Fruit fly (Drosophila melanogaster) whole organism, embryonic: ENCODE results near the gene defl.

Source experiments
- Abd-B ChIP-seq: fragments of 200-800 bp; sonication (Bioruptor generic); optimal IDR thresholded peaks from 2 replicates; lab custom pipeline; 2018; ENCODE audit warnings: missing biosample characterization, mild to moderate bottlenecking, missing genetic modification characterization, moderate library complexity
- Aef1 ChIP-seq: fragments of 200-800 bp; sonication (Bioruptor generic); IDR thresholded peaks from 3 replicates; pipeline ENCODE4 v1.3.6; 2022; ENCODE audit warnings: missing biosample characterization, missing genetic modification characterization
- Antp ChIP-seq: fragments of 200-800 bp; sonication (Bioruptor generic); optimal IDR thresholded peaks from 3 replicates; lab custom pipeline; 2016; ENCODE audit warnings: missing biosample characterization, missing genetic modification characterization
- BEAF-32 ChIP-seq: fragments of 200-800 bp; sonication (Bioruptor generic); optimal IDR thresholded peaks from 3 replicates; lab custom pipeline; 2017; ENCODE audit warnings: missing biosample characterization, missing genetic modification characterization, mild to moderate bottlenecking, moderate library complexity, missing genetic modification reagents
- CG10543 ChIP-seq: fragments of 200-800 bp; sonication (Bioruptor generic); optimal IDR thresholded peaks from 3 replicates; lab custom pipeline; 2017; ENCODE audit warnings: missing biosample characterization, mild to moderate bottlenecking, missing genetic modification characterization, moderate library complexity
- CG11085 ChIP-seq: fragments of 200-800 bp; sonication (Bioruptor generic); IDR thresholded peaks from 2 replicates; pipeline ENCODE4 v1.3.6; 2022; ENCODE audit warnings: missing biosample characterization, missing genetic modification characterization
- CG12659 ChIP-seq: fragments of 200-800 bp; sonication (Bioruptor generic); optimal IDR thresholded peaks from 3 replicates; lab custom pipeline; 2017; ENCODE audit warnings: mild to moderate bottlenecking, missing biosample characterization, missing genetic modification reagents, missing genetic modification characterization
- CG13424 ChIP-seq: fragments of 200-800 bp; sonication (Bioruptor generic); optimal IDR thresholded peaks from 2 replicates; lab custom pipeline; 2019; ENCODE audit warnings: missing biosample characterization, mild to moderate bottlenecking, missing genetic modification characterization, moderate library complexity
- CG15514 ChIP-seq: fragments of 200-800 bp; sonication (Bioruptor generic); optimal IDR thresholded peaks from 3 replicates; lab custom pipeline; 2017; ENCODE audit warnings: missing biosample characterization, missing genetic modification characterization, mild to moderate bottlenecking, moderate library complexity, missing genetic modification reagents
- CG16813 ChIP-seq: fragments of 200-800 bp; sonication (Bioruptor generic); IDR thresholded peaks from 3 replicates; pipeline ENCODE4 v1.3.6; 2022; ENCODE audit warnings: missing biosample characterization, missing genetic modification characterization; ENCODE audit not compliant: partially characterized antibody
- CG2116 ChIP-seq: fragments of 200-800 bp; sonication (Bioruptor generic); optimal IDR thresholded peaks from 3 replicates; lab custom pipeline; 2018; ENCODE audit warnings: missing biosample characterization, mild to moderate bottlenecking, missing genetic modification characterization
- CG2712 ChIP-seq: fragments of 200-800 bp; optimal IDR thresholded peaks from 3 replicates; lab custom pipeline; 2019; ENCODE audit warnings: missing biosample characterization, mild to moderate bottlenecking, missing genetic modification characterization, moderate library complexity
- CG30431 ChIP-seq: fragments of 200-800 bp; sonication (Bioruptor generic); optimal IDR thresholded peaks from 2 replicates; lab custom pipeline; 2017; ENCODE audit warnings: missing biosample characterization, missing genetic modification characterization
- CG34224 ChIP-seq: fragments of 200-800 bp; sonication (Bioruptor generic); IDR thresholded peaks from 3 replicates; pipeline ENCODE4 v1.3.6; 2022; ENCODE audit warnings: missing biosample characterization, missing genetic modification characterization; ENCODE audit not compliant: partially characterized antibody
- CG6175 ChIP-seq: fragments of 200-800 bp; sonication (Bioruptor generic); IDR thresholded peaks from 3 replicates; pipeline ENCODE4 v1.3.6; 2022; ENCODE audit warnings: missing biosample characterization, missing genetic modification characterization
- CG6272 ChIP-seq: fragments of 200-800 bp; sonication (Bioruptor generic); IDR thresholded peaks from 2 replicates; pipeline ENCODE4 v1.3.6; 2022; ENCODE audit warnings: missing biosample characterization, missing genetic modification characterization
- CG6765 ChIP-seq: fragments of 200-800 bp; sonication (Bioruptor generic); optimal IDR thresholded peaks from 3 replicates; lab custom pipeline; 2017; ENCODE audit warnings: missing biosample characterization, mild to moderate bottlenecking, missing genetic modification characterization
- CHES-1-like ChIP-seq: fragments of 200-800 bp; sonication (Bioruptor generic); optimal IDR thresholded peaks from 2 replicates; lab custom pipeline; 2016; ENCODE audit warnings: missing biosample characterization, missing genetic modification characterization
- Dad ChIP-seq: fragments of 200-800 bp; sonication (Bioruptor generic); optimal IDR thresholded peaks from 3 replicates; lab custom pipeline; 2016; ENCODE audit warnings: missing biosample characterization, missing genetic modification characterization
- Dip3 ChIP-seq: fragments of 200-800 bp; sonication (Bioruptor generic); optimal IDR thresholded peaks from 3 replicates; lab custom pipeline; 2016; ENCODE audit warnings: missing biosample characterization, missing genetic modification characterization
- E2f1 ChIP-seq: fragments of 200-800 bp; sonication (Bioruptor generic); IDR thresholded peaks from 2 replicates; pipeline ENCODE4 v1.3.6; 2022; ENCODE audit warnings: missing biosample characterization, missing genetic modification characterization
- ERR ChIP-seq: fragments of 200-800 bp; sonication (Bioruptor generic); optimal IDR thresholded peaks from 2 replicates; lab custom pipeline; 2016; ENCODE audit warnings: missing biosample characterization, missing genetic modification characterization
- Jarid2 ChIP-seq: fragments of 200-800 bp; sonication (Bioruptor generic); optimal IDR thresholded peaks from 3 replicates; lab custom pipeline; 2017; ENCODE audit warnings: mild to moderate bottlenecking, missing biosample characterization, missing genetic modification reagents, missing genetic modification characterization
- MBD-R2 ChIP-seq: fragments of 200-800 bp; sonication (Bioruptor generic); IDR thresholded peaks from 2 replicates; pipeline ENCODE4 v1.3.6; 2022; ENCODE audit warnings: missing biosample characterization, missing genetic modification characterization
- MESR4 ChIP-seq: fragments of 200-800 bp; sonication (Bioruptor generic); optimal IDR thresholded peaks from 2 replicates; lab custom pipeline; 2018; ENCODE audit warnings: missing biosample characterization, mild to moderate bottlenecking, missing genetic modification characterization, moderate library complexity
- Mrtf ChIP-seq: fragments of 200-800 bp; sonication (Bioruptor generic); IDR thresholded peaks from 3 replicates; pipeline ENCODE4 v1.3.6; 2022; ENCODE audit warnings: missing biosample characterization, missing genetic modification characterization
- PHDP ChIP-seq: fragments of 200-800 bp; sonication (Bioruptor generic); optimal IDR thresholded peaks from 3 replicates; lab custom pipeline; 2018; ENCODE audit warnings: missing biosample characterization, mild to moderate bottlenecking, missing genetic modification characterization, moderate library complexity
- Rfx ChIP-seq: fragments of 200-800 bp; sonication (Bioruptor generic); IDR thresholded peaks from 2 replicates; pipeline ENCODE4 v1.3.6; 2022; ENCODE audit warnings: missing biosample characterization, missing genetic modification characterization
- Trl ChIP-seq, 3 experiments: fragments of >200 bp in 2 of 3; fragments of 200-800 bp in 1 of 3; sonication (Bioruptor generic) in 1 of 3; optimal IDR thresholded peaks; 2 replicates in 1 of 3; 3 replicates in 2 of 3; lab custom pipeline; 2016 to 2017; ENCODE audit warnings: missing biosample characterization in 1 of 3, missing genetic modification characterization in 1 of 3
- bigmax ChIP-seq: fragments of 200-800 bp; sonication (Bioruptor generic); optimal IDR thresholded peaks from 2 replicates; lab custom pipeline; 2018; ENCODE audit warnings: missing biosample characterization, mild to moderate bottlenecking, missing genetic modification characterization
- br ChIP-seq: fragments of >200 bp; optimal IDR thresholded peaks from 2 replicates; lab custom pipeline; 2017
- chinmo ChIP-seq: fragments of 200-800 bp; sonication (Bioruptor generic); IDR thresholded peaks from 4 replicates; pipeline ENCODE4 v1.3.6; 2022; ENCODE audit warnings: missing biosample characterization, missing genetic modification characterization; ENCODE audit not compliant: partially characterized antibody
- dpn ChIP-seq, 2 experiments: fragments of 200-800 bp; sonication (Bioruptor generic); optimal IDR thresholded peaks; 3 replicates each; lab custom pipeline; 2016; ENCODE audit warnings: missing biosample characterization in 2 of 2, missing genetic modification characterization in 2 of 2
- en ChIP-seq: fragments of 200-800 bp; sonication (Bioruptor generic); optimal IDR thresholded peaks from 2 replicates; lab custom pipeline; 2016; ENCODE audit warnings: missing biosample characterization, missing genetic modification characterization
- exex ChIP-seq: fragments of 200-800 bp; sonication (Bioruptor generic); optimal IDR thresholded peaks from 4 replicates; lab custom pipeline; 2018; ENCODE audit warnings: missing biosample characterization, mild to moderate bottlenecking, missing genetic modification characterization, moderate library complexity
- fd64A ChIP-seq: fragments of 200-800 bp; sonication (Bioruptor generic); optimal IDR thresholded peaks from 3 replicates; lab custom pipeline; 2018; ENCODE audit warnings: missing biosample characterization, mild to moderate bottlenecking, missing genetic modification characterization
- gfzf ChIP-seq: fragments of 200-800 bp; sonication (Bioruptor generic); optimal IDR thresholded peaks from 2 replicates; lab custom pipeline; 2016; ENCODE audit warnings: missing biosample characterization, mild to moderate bottlenecking, missing genetic modification characterization, moderate library complexity
- grn ChIP-seq: fragments of 200-800 bp; sonication (Bioruptor generic); optimal IDR thresholded peaks from 3 replicates; lab custom pipeline; 2017; ENCODE audit warnings: missing biosample characterization, missing genetic modification characterization
- gro ChIP-seq: fragments of 200-800 bp; sonication (Bioruptor generic); optimal IDR thresholded peaks from 2 replicates; lab custom pipeline; 2016; ENCODE audit warnings: missing biosample characterization, missing genetic modification characterization
- hb ChIP-seq: fragments of 200-800 bp; sonication (Bioruptor generic); IDR thresholded peaks from 3 replicates; pipeline ENCODE4 v1.3.6; 2022; ENCODE audit warnings: missing biosample characterization, missing genetic modification characterization; ENCODE audit not compliant: partially characterized antibody
- hbn ChIP-seq: fragments of 200-800 bp; sonication (Bioruptor generic); IDR thresholded peaks from 2 replicates; pipeline ENCODE4 v1.3.6; 2022; ENCODE audit warnings: missing biosample characterization, missing genetic modification characterization; ENCODE audit not compliant: partially characterized antibody
- mam ChIP-seq: fragments of 200-800 bp; sonication (Bioruptor generic); optimal IDR thresholded peaks from 3 replicates; lab custom pipeline; 2016; ENCODE audit warnings: missing biosample characterization, missing genetic modification characterization
- mld ChIP-seq: fragments of 200-800 bp; sonication (Bioruptor generic); IDR thresholded peaks from 3 replicates; pipeline ENCODE4 v1.3.6; 2022; ENCODE audit warnings: missing biosample characterization, missing genetic modification characterization; ENCODE audit not compliant: partially characterized antibody
- nmo ChIP-seq: fragments of 200-800 bp; sonication (Bioruptor generic); optimal IDR thresholded peaks from 2 replicates; lab custom pipeline; 2018; ENCODE audit warnings: missing biosample characterization, mild to moderate bottlenecking, missing genetic modification characterization, moderate library complexity
- nom ChIP-seq: fragments of 200-800 bp; sonication (Bioruptor generic); optimal IDR thresholded peaks from 2 replicates; lab custom pipeline; 2017; ENCODE audit warnings: missing biosample characterization, missing genetic modification characterization, mild to moderate bottlenecking, moderate library complexity, missing genetic modification reagents
- repo ChIP-seq: fragments of 200-800 bp; sonication (Bioruptor generic); optimal IDR thresholded peaks from 2 replicates; lab custom pipeline; 2016; ENCODE audit warnings: missing biosample characterization, missing genetic modification characterization
- vfl ChIP-seq: fragments of 200-800 bp; sonication (Bioruptor generic); optimal IDR thresholded peaks from 2 replicates; lab custom pipeline; 2016; ENCODE audit warnings: missing biosample characterization, missing genetic modification characterization
- vvl ChIP-seq: fragments of 200-800 bp; sonication (Bioruptor generic); IDR thresholded peaks from 2 replicates; pipeline ENCODE4 v1.3.6; 2022; ENCODE audit warnings: missing biosample characterization, missing genetic modification characterization
- zen2 ChIP-seq: fragments of 200-800 bp; sonication (Bioruptor generic); IDR thresholded peaks from 3 replicates; pipeline ENCODE4 v1.3.6; 2022; ENCODE audit warnings: missing biosample characterization, missing genetic modification characterization; ENCODE audit not compliant: partially characterized antibody

Gene defl

DNA sequence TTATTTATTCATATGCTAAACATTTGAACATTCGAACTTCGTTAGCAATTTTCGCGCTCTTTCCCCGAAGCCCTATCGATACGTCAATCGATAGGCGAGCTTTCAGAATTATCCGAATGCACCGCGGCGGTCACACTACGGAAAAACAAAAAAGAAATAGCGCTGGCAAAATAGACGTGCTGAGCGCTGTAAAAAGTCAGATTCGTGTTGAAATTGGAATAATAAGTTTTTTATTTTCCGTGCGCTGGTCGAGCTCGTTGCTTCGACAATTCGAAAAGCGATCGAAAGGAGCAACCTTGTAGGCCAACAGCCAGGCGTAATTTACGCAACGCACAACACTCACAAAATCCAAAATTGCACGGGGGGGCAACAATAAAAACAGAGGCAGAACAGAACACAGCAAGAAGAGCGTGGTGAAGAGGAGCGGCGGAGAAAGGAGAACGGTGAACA, 25.0 kb upstream of the defl start, which contains the start of gene Ubc4:
TSS of gene Ubc4 (plus strand) at position 144 of the 450 bp plus-strand sequence.
- TF ChIP-seq BEAF-32 (GFP tag; lab: Kevin White, UChicago) (peak; percentile 92), ERR (GFP tag; lab: Kevin White, UChicago) (peak; percentile 8), CHES-1-like (GFP tag; lab: Kevin White, UChicago) (peak; percentile 11), nmo (GFP tag; lab: Kevin White, UChicago) (peak; percentile 10), E2f1 (peak; percentile 44; the same call in 1 of the 2 replicates), chinmo (GFP tag; lab: Robert Waterston, UW) (peak; percentile 66; the same call in 3 of the 4 replicates), exex (tag; lab: Kevin White, UChicago) (no peak), hb (GFP tag; lab: Robert Waterston, UW) (peak; percentile 76), Rfx (GFP tag; lab: Robert Waterston, UW) (peak; percentile 53), CG11085 (GFP tag; lab: Robert Waterston, UW) (no peak), CG12659 (peak; percentile 57), vvl (GFP tag; lab: Robert Waterston, UW) (peak; percentile 58), CG15514 (GFP tag; lab: Kevin White, UChicago) (peak; percentile 53), CG10543 (GFP tag; lab: Kevin White, UChicago) (no peak), Dad (GFP tag; lab: Kevin White, UChicago) (peak; percentile 2), mam (GFP tag; lab: Kevin White, UChicago) (peak; percentile 26), en (GFP tag; lab: Kevin White, UChicago) (no peak), CG2712 (tag; lab: Kevin White, UChicago) (peak; percentile 15), Abd-B (GFP tag; lab: Kevin White, UChicago) (peak; percentile 5), br (lab: Kevin White, UChicago) (no peak), CG30431 (GFP tag; lab: Kevin White, UChicago) (no peak), Dip3 (GFP tag; lab: Kevin White, UChicago) (peak; percentile 4), gfzf (GFP tag; lab: Kevin White, UChicago) (peak; percentile 82), CG13424 (peak; percentile 18), gro (peak; percentile 42), nom (peak; percentile 52), MESR4 (GFP tag; lab: Kevin White, UChicago) (peak; percentile 73), CG2116 (peak; percentile 78), CG16813 (GFP tag; lab: Robert Waterston, UW) (peak; percentile 75), repo (GFP tag; lab: Kevin White, UChicago) (peak; percentile 8), grn (no peak), PHDP (tag; lab: Kevin White, UChicago) (peak; percentile 7), bigmax (GFP tag; lab: Kevin White, UChicago) (no peak), CG6272 (GFP tag; lab: Robert Waterston, UW) (no peak), Mrtf (GFP tag; lab: Robert Waterston, UW) (0 out of 3 replicates have a peak, but pooled peaks have one; percentile 32), Aef1 (GFP tag; lab: Robert Waterston, UW) (0 out of 3 replicates have a peak, but pooled peaks have one; percentile 23), zen2 (GFP tag; lab: Robert Waterston, UW) (peak; percentile 77), Trl (optimal IDR thresholded peaks at IDR 0.05; lab: Kevin White, UChicago) (peak in 1 of 2 experiments; percentile 30), Trl (GFP tag; optimal IDR thresholded peaks at IDR 0.05; lab: Kevin White, UChicago) (no peak), dpn (GFP tag; optimal IDR thresholded peaks at IDR 0.05; lab: Kevin White, UChicago) (peak in 1 of 2 experiments; percentile 2), Antp (GFP tag; lab: Kevin White, UChicago) (peak; percentile 25), MBD-R2 (GFP tag; lab: Robert Waterston, UW) (peak; percentile 56; the same call in 1 of the 2 replicates), vfl (GFP tag; lab: Kevin White, UChicago) (peak; percentile 13), fd64A (no peak), Jarid2 (GFP tag; lab: Kevin White, UChicago) (peak; percentile 11), hbn (peak; percentile 81), CG6175 (GFP tag; lab: Robert Waterston, UW) (no peak), CG6765 (GFP tag; lab: Kevin White, UChicago) (no peak), mld (GFP tag; lab: Robert Waterston, UW) (peak; percentile 71; the same call in 2 of the 3 replicates), CG34224 (GFP tag; lab: Robert Waterston, UW) (peak; percentile 87)
